Worm (Caenorhabditis elegans): Measurements from ENCODE around the gene F49F1.18.

DNA sequence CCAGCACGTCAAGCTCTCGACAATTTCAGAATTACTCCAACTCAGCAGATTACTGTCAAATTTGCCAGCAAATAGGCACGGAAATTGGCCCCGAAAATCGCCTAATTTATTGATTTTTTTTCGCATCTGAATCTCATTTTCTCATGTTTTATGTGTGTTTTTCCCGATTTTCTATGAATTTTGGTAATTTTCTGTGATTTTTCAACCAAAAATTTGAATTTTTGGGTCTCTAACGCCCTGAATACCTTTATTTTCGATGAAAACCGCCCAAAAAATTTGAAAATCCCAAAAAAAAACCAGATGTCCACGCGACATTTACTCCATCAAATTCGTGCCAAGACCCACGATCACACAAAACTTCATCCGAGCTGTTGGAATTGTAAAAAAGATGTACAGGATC is 35.9 kb upstream of the F49F1.18 start, which contains the start of gene dnj-15:
- TF ChIP-seq him-1 (tag; optimal IDR thresholded peaks at IDR 0.05) (no peak), W03F9.2 (tag; optimal IDR thresholded peaks at IDR 0.05) (no peak), dao-5 (tag; optimal IDR thresholded peaks at IDR 0.05) (no peak)

Data from whole organism, L4/young adult.